Worm (Caenorhabditis elegans) whole organism, mixed stage, embryonic: Measurements from ENCODE around the gene clec-252.

Experiments
- blmp-1 ChIP-seq: fragments of 150-350 bp; optimal IDR thresholded peaks from 2 replicates; lab custom pipeline; 2014; ENCODE audit warnings: missing biosample characterization, missing genetic modification characterization
- elt-1 ChIP-seq: sonication (generic microtip); optimal IDR thresholded peaks from 2 replicates; lab custom pipeline; 2017; ENCODE audit warnings: missing genetic modification characterization, mild to moderate bottlenecking, missing compliant biosample characterization, antibody characterized with exemption, moderate library complexity, borderline replicate concordance; ENCODE audit not compliant: insufficient read depth
- lin-13 ChIP-seq: fragments of 150-350 bp; optimal IDR thresholded peaks from 2 replicates; lab custom pipeline; 2014; ENCODE audit warnings: missing biosample characterization, missing genetic modification characterization
- nhr-12 ChIP-seq: fragments of 150-350 bp; optimal IDR thresholded peaks from 2 replicates; lab custom pipeline; 2014; ENCODE audit warnings: missing biosample characterization, missing genetic modification characterization
- nhr-28 ChIP-seq: fragments of 150-350 bp; optimal IDR thresholded peaks from 2 replicates; lab custom pipeline; 2014; ENCODE audit warnings: missing biosample characterization, missing genetic modification characterization
- pha-4 ChIP-seq: fragments of 150-350 bp; optimal IDR thresholded peaks from 2 replicates; lab custom pipeline; 2018; ENCODE audit warnings: missing biosample characterization, missing genetic modification reagents, missing genetic modification characterization
- unc-39 ChIP-seq: fragments of 150-350 bp; optimal IDR thresholded peaks from 2 replicates; lab custom pipeline; 2014; ENCODE audit warnings: missing biosample characterization, missing genetic modification characterization

- TF ChIP-seq blmp-1 (tag; lab: Kevin White, UChicago), result no peak
- no peak for TF ChIP-seq pha-4
- no peak for TF ChIP-seq unc-39 (tag; lab: Kevin White, UChicago)
- TF ChIP-seq elt-1, result no peak
- TF ChIP-seq nhr-28 (tag; lab: Kevin White, UChicago), result no peak
- no peak for TF ChIP-seq lin-13 (tag; lab: Kevin White, UChicago)
- TF ChIP-seq nhr-12 (tag; lab: Kevin White, UChicago), result no peak
Measured at ce11 chrV:18708015-18708414, 40.6 kb downstream of the clec-252 start.
